Fruit fly (Drosophila melanogaster) whole organism: Measurements from ENCODE around the gene CG13040.

Experiments used
- CG8478 ChIP-seq: fragments of >200 bp; optimal IDR thresholded peaks from 2 replicates; lab custom pipeline; 2018; ENCODE audit warnings: inconsistent platforms
- Dll ChIP-seq: fragments of >200 bp; optimal IDR thresholded peaks from 2 replicates; lab custom pipeline; 2017
- pan ChIP-seq: fragments of >200 bp; optimal IDR thresholded peaks from 2 replicates; lab custom pipeline; 2017
- psq ChIP-seq: fragments of >200 bp; optimal IDR thresholded peaks from 2 replicates; lab custom pipeline; 2017
- usp ChIP-seq: fragments of >200 bp; optimal IDR thresholded peaks from 2 replicates; lab custom pipeline; 2017; ENCODE audit warnings: missing biosample characterization, missing genetic modification characterization, mixed read lengths

DNA sequence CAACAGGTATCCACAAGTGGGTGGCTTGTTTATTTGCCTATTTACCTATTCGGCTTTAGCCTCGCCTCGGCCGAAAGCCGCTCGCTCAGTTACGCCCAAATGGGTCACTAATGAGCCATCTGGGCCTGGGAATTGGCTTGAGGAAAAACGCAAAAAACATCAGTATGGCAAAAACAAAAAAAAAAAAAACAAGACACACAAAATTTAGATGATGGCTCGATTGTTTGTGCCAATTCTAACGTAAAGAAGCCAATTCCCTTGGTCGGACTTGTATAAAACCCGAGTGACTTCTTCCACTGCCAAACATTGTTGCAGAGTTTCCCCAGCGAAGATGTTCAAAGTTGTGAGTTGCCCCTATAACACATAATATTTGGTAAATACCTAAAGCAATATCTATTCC lies 25.4 kb downstream of the CG13040 start, which contains the start of gene CG4982:
- TF ChIP-seq psq (lab: Kevin White, UChicago) (no peak), usp (no peak), pan (lab: Kevin White, UChicago) (no peak), CG8478 (lab: Kevin White, UChicago) (no peak), Dll (no peak)
